In genomic region chrIII:11939238-11939637, ce11 we compare ENCODE assay signal across 2 worm cellular contexts.
TF ChIP-seq lines count a peak whose summit lies in the region.

No protein-coding gene starts in this region.

TF ChIP-seq in whole organism, L1 larva, 84 proteins besides CTCF, POLR2A, EP300 and RAD21:
- TF ChIP-seq C04F5.9 (tag; optimal IDR thresholded peaks at IDR 0.05; lab: Kevin White, UChicago) (peak; percentile 97), lsy-2 (tag; optimal IDR thresholded peaks at IDR 0.05; lab: Kevin White, UChicago) (peak in 1 of 2 experiments; percentile 2)

TF ChIP-seq in whole organism, young adult, 124 proteins besides CTCF, POLR2A, EP300 and RAD21:
- TF ChIP-seq F33H1.4 (GFP tag; IDR thresholded peaks at IDR 0.05; lab: Robert Waterston, UW) = peak; percentile 58; the same call in 1 of the 2 replicates
